Fruit fly (Drosophila melanogaster) whole organism, adult: Measurements from ENCODE around the gene CG6503.

Source experiments
- CG11617 ChIP-seq: fragments of 200-800 bp; sonication (Bioruptor generic); optimal IDR thresholded peaks from 2 replicates; lab custom pipeline; 2017; ENCODE audit warnings: mild to moderate bottlenecking, missing biosample characterization, missing genetic modification reagents, missing genetic modification characterization
- CG12768 ChIP-seq: fragments of 200-800 bp; sonication (Bioruptor generic); optimal IDR thresholded peaks from 2 replicates; lab custom pipeline; 2017; ENCODE audit warnings: missing biosample characterization, missing genetic modification characterization, mild to moderate bottlenecking, moderate library complexity, missing genetic modification reagents
- CG14711 ChIP-seq: fragments of 200-800 bp; sonication (Bioruptor generic); optimal IDR thresholded peaks from 2 replicates; lab custom pipeline; 2018; ENCODE audit warnings: missing biosample characterization, mild to moderate bottlenecking, missing genetic modification characterization, moderate library complexity
- CG1620 ChIP-seq: fragments of 200-800 bp; sonication (Bioruptor generic); optimal IDR thresholded peaks from 2 replicates; lab custom pipeline; 2016; ENCODE audit warnings: missing biosample characterization, missing genetic modification characterization
- CG33017 ChIP-seq: fragments of 200-800 bp; sonication (Bioruptor generic); optimal IDR thresholded peaks from 2 replicates; lab custom pipeline; 2018; ENCODE audit warnings: missing biosample characterization, mild to moderate bottlenecking, missing genetic modification characterization, moderate library complexity
- CG5204 ChIP-seq: fragments of 200-800 bp; sonication (Bioruptor generic); optimal IDR thresholded peaks from 2 replicates; lab custom pipeline; 2016; ENCODE audit warnings: missing biosample characterization, missing genetic modification characterization
- CG7045 ChIP-seq: fragments of 200-800 bp; sonication (Bioruptor generic); optimal IDR thresholded peaks from 2 replicates; lab custom pipeline; 2017; ENCODE audit warnings: missing biosample characterization, mild to moderate bottlenecking, missing genetic modification characterization
- CG7101 ChIP-seq: fragments of 200-800 bp; sonication (Bioruptor generic); optimal IDR thresholded peaks from 2 replicates; lab custom pipeline; 2018; ENCODE audit warnings: missing biosample characterization, mild to moderate bottlenecking, missing genetic modification characterization, moderate library complexity
- Clk ChIP-seq: fragments of 200-800 bp; sonication (Bioruptor generic); optimal IDR thresholded peaks from 2 replicates; lab custom pipeline; 2017; ENCODE audit warnings: missing biosample characterization, missing genetic modification characterization
- Crg-1 ChIP-seq: fragments of 200-800 bp; sonication (Bioruptor generic); optimal IDR thresholded peaks from 2 replicates; lab custom pipeline; 2016; ENCODE audit warnings: missing biosample characterization, missing genetic modification characterization
- Hr96 ChIP-seq: fragments of 200-800 bp; sonication (Bioruptor generic); optimal IDR thresholded peaks from 2 replicates; lab custom pipeline; 2016; ENCODE audit warnings: missing biosample characterization, missing genetic modification characterization
- Mnt ChIP-seq: fragments of 200-800 bp; sonication (Bioruptor generic); optimal IDR thresholded peaks from 2 replicates; lab custom pipeline; 2016; ENCODE audit warnings: missing biosample characterization, mild to moderate bottlenecking, missing genetic modification characterization
- bab1 ChIP-seq: fragments of 200-800 bp; sonication (Bioruptor generic); optimal IDR thresholded peaks from 3 replicates; lab custom pipeline; 2019; ENCODE audit warnings: missing biosample characterization, mild to moderate bottlenecking, missing genetic modification characterization, moderate library complexity
- cic ChIP-seq: fragments of 200-800 bp; sonication (Bioruptor generic); optimal IDR thresholded peaks from 2 replicates; lab custom pipeline; 2017; ENCODE audit warnings: missing biosample characterization, mild to moderate bottlenecking, missing genetic modification characterization, moderate library complexity
- cnc ChIP-seq, 2 experiments: fragments of >200 bp; optimal IDR thresholded peaks; 2 replicates each; lab custom pipeline; 2017
- kay ChIP-seq: fragments of 200-800 bp; sonication (Bioruptor generic); peaks from one replicate; lab custom pipeline; 2016; ENCODE audit warnings: missing biosample characterization, missing genetic modification characterization, borderline replicate concordance
- ovo ChIP-seq: fragments of 200-800 bp; sonication (Bioruptor generic); optimal IDR thresholded peaks from 2 replicates; lab custom pipeline; 2016; ENCODE audit warnings: missing biosample characterization, missing genetic modification characterization
- pad ChIP-seq: fragments of 200-800 bp; sonication (Bioruptor generic); optimal IDR thresholded peaks from 3 replicates; lab custom pipeline; 2017; ENCODE audit warnings: missing biosample characterization, missing genetic modification characterization, mild to moderate bottlenecking, moderate library complexity, missing genetic modification reagents
- tj ChIP-seq: fragments of 200-800 bp; sonication (Bioruptor generic); optimal IDR thresholded peaks from 3 replicates; lab custom pipeline; 2017; ENCODE audit warnings: missing biosample characterization, mild to moderate bottlenecking, missing genetic modification characterization, moderate library complexity
- toe ChIP-seq: fragments of 200-800 bp; sonication (Bioruptor generic); optimal IDR thresholded peaks from 2 replicates; lab custom pipeline; 2016; ENCODE audit warnings: missing biosample characterization, missing genetic modification characterization

Gene CG6503

DNA sequence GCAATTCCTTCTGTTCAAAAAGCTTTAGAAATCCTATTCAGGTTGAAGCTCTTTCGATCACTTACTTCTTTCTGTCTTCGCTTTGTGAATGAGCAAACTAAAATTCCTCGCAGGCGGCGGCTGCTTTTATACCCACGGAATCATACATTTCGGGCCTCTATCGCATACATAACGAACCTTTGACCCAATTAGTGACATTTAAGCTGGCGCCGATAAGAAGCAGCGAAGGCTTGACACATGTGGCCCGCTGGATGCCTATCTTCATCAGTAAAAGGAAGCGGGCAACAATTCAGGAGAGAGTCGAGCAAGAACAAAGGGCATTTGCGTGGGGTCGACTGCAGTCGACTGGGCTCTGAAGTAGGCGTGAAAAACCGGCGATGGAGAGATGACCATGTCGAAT, 776 bp upstream of the CG6503 start, which contains the start of gene CG34291:
Gene CG34291, minus strand, starts transcription at position 101 of the 400 bp plus-strand sequence.
- TF ChIP-seq Crg-1: no peak
- no peak for TF ChIP-seq Clk (GFP tag; lab: Kevin White, UChicago)
- no peak for TF ChIP-seq CG7101 (tag; lab: Kevin White, UChicago)
- TF ChIP-seq bab1: no peak
- TF ChIP-seq CG14711: no peak
- TF ChIP-seq CG1620 (GFP tag; lab: Kevin White, UChicago): no peak
- no peak for TF ChIP-seq CG7045 (GFP tag; lab: Kevin White, UChicago)
- TF ChIP-seq toe (GFP tag; lab: Kevin White, UChicago): no peak
- TF ChIP-seq CG11617 (GFP tag; lab: Kevin White, UChicago): no peak
- no peak for TF ChIP-seq CG33017 (tag; lab: Kevin White, UChicago)
- TF ChIP-seq Mnt: no peak
- no peak for TF ChIP-seq cnc (optimal IDR thresholded peaks at IDR 0.05; lab: Kevin White, UChicago)
- TF ChIP-seq Hr96 (GFP tag; lab: Kevin White, UChicago): no peak
- TF ChIP-seq ovo: no peak
- TF ChIP-seq tj (GFP tag; lab: Kevin White, UChicago): no peak
- no peak for TF ChIP-seq kay (GFP tag; lab: Kevin White, UChicago)
- TF ChIP-seq pad (GFP tag; lab: Kevin White, UChicago): no peak
- no peak for TF ChIP-seq CG5204
- TF ChIP-seq cic: no peak

DNA sequence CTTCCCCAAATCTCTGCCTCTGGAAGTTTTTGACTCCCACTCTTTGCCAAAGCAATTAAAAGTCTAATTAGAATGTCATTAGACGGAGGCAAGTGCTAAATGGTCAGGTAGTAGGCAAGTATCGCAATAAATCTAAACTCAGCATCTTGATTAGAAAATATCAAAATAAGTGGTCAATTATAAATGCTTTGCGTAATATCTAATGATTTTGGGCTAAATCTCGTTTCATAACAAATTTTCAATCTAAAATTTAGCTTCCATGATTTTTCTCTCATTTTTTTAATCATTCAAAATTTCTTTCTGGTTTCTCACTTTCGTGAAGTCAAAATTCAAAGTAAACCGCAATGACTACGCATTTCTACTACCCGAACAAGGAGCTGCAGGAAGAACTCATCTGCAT, 11.1 kb downstream of the CG6503 start, which contains the start of gene Ald2:
Gene Ald2, plus strand, starts transcription at position 301 of the 400 bp plus-strand sequence.
- TF ChIP-seq Hr96 (GFP tag; lab: Kevin White, UChicago) (no peak), Crg-1 (no peak), CG1620 (GFP tag; lab: Kevin White, UChicago) (no peak), cnc (optimal IDR thresholded peaks at IDR 0.05; lab: Kevin White, UChicago) (no peak), pad (GFP tag; lab: Kevin White, UChicago) (no peak), tj (GFP tag; lab: Kevin White, UChicago) (no peak), bab1 (no peak), CG12768 (GFP tag; lab: Kevin White, UChicago) (no peak), kay (GFP tag; lab: Kevin White, UChicago) (no peak), CG5204 (no peak), CG7101 (tag; lab: Kevin White, UChicago) (no peak), CG14711 (no peak), Clk (GFP tag; lab: Kevin White, UChicago) (no peak), toe (GFP tag; lab: Kevin White, UChicago) (no peak), CG7045 (GFP tag; lab: Kevin White, UChicago) (no peak), CG33017 (tag; lab: Kevin White, UChicago) (no peak), CG11617 (GFP tag; lab: Kevin White, UChicago) (no peak), ovo (no peak)

DNA sequence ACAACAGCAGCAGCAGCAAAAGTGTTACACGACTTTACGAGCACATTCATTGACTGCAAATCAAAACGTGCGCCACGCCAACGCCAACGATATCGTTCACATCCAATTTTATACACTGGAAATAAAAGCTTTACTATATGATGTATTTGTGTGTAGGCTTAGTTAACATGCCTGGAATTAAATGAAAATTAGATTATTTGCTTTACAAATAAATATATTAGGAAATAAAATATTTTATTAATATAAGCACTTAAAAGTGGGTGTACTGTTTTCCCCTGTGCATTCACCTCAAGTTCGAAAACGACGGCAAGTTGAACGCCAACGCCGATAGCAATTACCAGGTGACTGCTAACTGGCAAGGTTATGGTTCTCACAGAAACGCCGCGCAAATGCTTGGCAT, 15.1 kb downstream of the CG6503 start:
- no peak for TF ChIP-seq Clk (GFP tag; lab: Kevin White, UChicago)
- TF ChIP-seq CG7045 (GFP tag; lab: Kevin White, UChicago): no peak
- no peak for TF ChIP-seq CG1620 (GFP tag; lab: Kevin White, UChicago)
- TF ChIP-seq tj (GFP tag; lab: Kevin White, UChicago): no peak
- TF ChIP-seq CG12768 (GFP tag; lab: Kevin White, UChicago): no peak
- TF ChIP-seq pad (GFP tag; lab: Kevin White, UChicago): no peak
- no peak for TF ChIP-seq CG14711
- TF ChIP-seq CG11617 (GFP tag; lab: Kevin White, UChicago): no peak
- TF ChIP-seq CG7101 (tag; lab: Kevin White, UChicago): no peak
- TF ChIP-seq cic: no peak
- no peak for TF ChIP-seq CG5204
- TF ChIP-seq bab1: no peak
- TF ChIP-seq CG33017 (tag; lab: Kevin White, UChicago): no peak
- TF ChIP-seq kay (GFP tag; lab: Kevin White, UChicago): no peak

DNA sequence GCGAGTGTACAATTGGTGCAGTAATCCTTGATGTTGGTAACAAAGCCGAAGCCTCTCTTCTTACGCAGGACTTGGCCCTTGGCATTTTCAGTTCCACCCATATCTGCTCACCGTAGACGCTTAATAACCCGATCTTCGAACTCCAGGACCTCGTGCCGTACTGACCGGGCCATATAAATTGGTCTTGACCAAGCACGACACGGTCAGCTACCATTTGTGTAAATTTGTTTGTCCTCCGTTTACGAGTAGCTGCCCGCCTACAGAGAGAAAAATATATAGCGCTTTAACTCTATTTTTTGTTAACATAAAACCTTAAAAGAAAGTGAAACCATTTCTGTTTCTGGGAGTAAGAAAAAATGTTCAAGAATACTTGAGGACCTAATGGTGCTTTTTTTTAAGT, 21.3 kb downstream of the CG6503 start, which contains the start of gene ppk15:
Gene ppk15, minus strand, starts transcription at position 101 of the 400 bp plus-strand sequence.
- no peak for TF ChIP-seq bab1
- no peak for TF ChIP-seq CG14711
- TF ChIP-seq CG33017 (tag; lab: Kevin White, UChicago): no peak
